Worm (Caenorhabditis elegans): ENCODE data around the gene C46F11.4.

Gene C46F11.4

DNA sequence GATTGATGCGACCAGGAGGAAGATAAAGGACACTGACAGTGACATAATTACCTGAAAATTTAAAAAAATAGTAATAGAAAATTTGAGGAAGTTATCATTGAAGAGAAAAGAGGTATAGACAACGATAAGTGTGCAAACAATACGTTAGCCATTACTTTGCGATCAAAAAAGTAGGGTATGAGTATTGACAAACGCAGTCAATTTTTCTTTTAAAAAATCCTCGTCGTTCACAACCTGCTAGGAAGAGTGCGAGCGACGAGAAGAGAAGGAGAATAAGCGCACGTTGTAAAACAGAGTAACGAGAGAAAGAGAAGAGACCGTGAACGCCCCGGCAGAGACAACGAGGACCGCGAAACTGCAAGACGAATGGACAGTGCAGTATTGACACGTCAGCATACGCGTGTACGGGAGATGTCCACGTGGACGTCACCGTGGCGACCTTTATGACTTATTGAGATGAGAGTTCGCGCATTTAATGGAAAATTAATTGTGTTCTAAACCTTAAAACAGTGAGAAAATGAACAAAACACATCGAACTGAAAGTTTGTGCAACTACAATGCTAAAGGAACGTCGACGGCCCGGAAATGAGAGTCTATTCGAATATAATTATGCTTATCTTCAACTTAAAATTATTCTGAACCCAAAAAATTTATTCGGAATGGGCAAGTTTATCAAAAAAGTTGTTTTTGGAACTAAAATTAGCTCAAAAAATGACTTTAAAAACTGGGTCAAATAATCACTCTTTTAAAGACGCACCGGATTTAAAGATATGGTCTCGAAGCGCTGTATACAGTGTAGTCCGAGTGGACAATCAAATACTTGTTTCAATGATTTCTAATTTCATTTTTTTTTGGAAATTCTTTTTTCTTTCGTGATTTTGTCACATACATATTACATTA lies 37.6 kb upstream of the C46F11.4 start, which contains the start of the genes pdi-1 and C14B1.2 (continued):
- TF ChIP-seq arid-1 (GFP tag; conservative IDR thresholded peaks at IDR 0.05) = peak; percentile 51; the same call in 1 of the 2 replicates
- TF ChIP-seq zag-1 (tag; optimal IDR thresholded peaks at IDR 0.05) = no peak
- TF ChIP-seq F37D6.2 (tag; optimal IDR thresholded peaks at IDR 0.05) = no peak
- TF ChIP-seq lim-7 (GFP tag; IDR thresholded peaks at IDR 0.05) = 0 out of 2 replicates have a peak, but pooled peaks have one; percentile 55
- TF ChIP-seq ceh-20 (GFP tag; IDR thresholded peaks at IDR 0.05) = 0 out of 2 replicates have a peak, but pooled peaks have one; percentile 22
- TF ChIP-seq fos-1 (tag; optimal IDR thresholded peaks at IDR 0.05) = no peak
- no peak for TF ChIP-seq snpc-4 (tag; optimal IDR thresholded peaks at IDR 0.05)
- TF ChIP-seq Y105C5A.15 (GFP tag; IDR thresholded peaks at IDR 0.05) = no peak
- TF ChIP-seq nhr-111 (GFP tag; optimal IDR thresholded peaks at IDR 0.05) = no peak
- TF ChIP-seq dpl-1 (GFP tag; optimal IDR thresholded peaks at IDR 0.05) = peak; percentile 56
- peak; percentile 28 for TF ChIP-seq spr-1 (tag; optimal IDR thresholded peaks at IDR 0.05)
- no peak for TF ChIP-seq unc-62 (GFP tag; optimal IDR thresholded peaks at IDR 0.05 in 1 of 2)
- TF ChIP-seq unc-62 (tag; optimal IDR thresholded peaks at IDR 0.05) = no peak
- TF ChIP-seq daf-16 (GFP tag; optimal IDR thresholded peaks at IDR 0.05) = no peak
- TF ChIP-seq daf-16 (tag; optimal IDR thresholded peaks at IDR 0.05) = peak; percentile 2
- no peak for TF ChIP-seq madf-5 (GFP tag; IDR thresholded peaks at IDR 0.05)
- TF ChIP-seq nhr-237 (tag; optimal IDR thresholded peaks at IDR 0.05) = no peak
- TF ChIP-seq unc-39 (tag; optimal IDR thresholded peaks at IDR 0.05) = no peak
- TF ChIP-seq nhr-25 (tag; optimal IDR thresholded peaks at IDR 0.05; ENCODE audit: borderline replicate concordance, insufficient read depth) = peak; percentile 83
- no peak for TF ChIP-seq ZK337.2 (GFP tag; IDR thresholded peaks at IDR 0.05)
- no peak for TF ChIP-seq mdt-29 (GFP tag; IDR thresholded peaks at IDR 0.05)
- peak; percentile 82 for TF ChIP-seq hlh-11 (tag; optimal IDR thresholded peaks at IDR 0.05)
- TF ChIP-seq pha-4 (GFP tag; IDR thresholded peaks at IDR 0.05) = peak; percentile 54; the same call in 1 of the 2 replicates
- no peak for TF ChIP-seq pha-4 (tag; optimal IDR thresholded peaks at IDR 0.05)
- TF ChIP-seq hif-1 (tag; optimal IDR thresholded peaks at IDR 0.05) = peak in 1 of 2 experiments; percentile 41
- TF ChIP-seq jun-1 (tag; optimal IDR thresholded peaks at IDR 0.05) = no peak
- peak; percentile 64; the same call in 1 of the 2 replicates for TF ChIP-seq nhr-41 (GFP tag; IDR thresholded peaks at IDR 0.05)
- TF ChIP-seq mdl-1 (tag; optimal IDR thresholded peaks at IDR 0.05) = peak; percentile 75 to 89
- TF ChIP-seq nhr-102 (tag; optimal IDR thresholded peaks at IDR 0.05) = peak; percentile 10
- TF ChIP-seq attf-4 (tag; optimal IDR thresholded peaks at IDR 0.05) = no peak
- TF ChIP-seq vab-7 (GFP tag; IDR thresholded peaks at IDR 0.05) = no peak
- TF ChIP-seq nhr-48 (tag; optimal IDR thresholded peaks at IDR 0.05) = peak; percentile 54
- TF ChIP-seq mep-1 (tag; optimal IDR thresholded peaks at IDR 0.05) = peak; percentile 64
- TF ChIP-seq lin-13 (GFP tag; optimal IDR thresholded peaks at IDR 0.05) = peak; percentile 59
- TF ChIP-seq ceh-82 (tag; optimal IDR thresholded peaks at IDR 0.05) = no peak
- TF ChIP-seq skn-1 (tag; optimal IDR thresholded peaks at IDR 0.05) = no peak

DNA sequence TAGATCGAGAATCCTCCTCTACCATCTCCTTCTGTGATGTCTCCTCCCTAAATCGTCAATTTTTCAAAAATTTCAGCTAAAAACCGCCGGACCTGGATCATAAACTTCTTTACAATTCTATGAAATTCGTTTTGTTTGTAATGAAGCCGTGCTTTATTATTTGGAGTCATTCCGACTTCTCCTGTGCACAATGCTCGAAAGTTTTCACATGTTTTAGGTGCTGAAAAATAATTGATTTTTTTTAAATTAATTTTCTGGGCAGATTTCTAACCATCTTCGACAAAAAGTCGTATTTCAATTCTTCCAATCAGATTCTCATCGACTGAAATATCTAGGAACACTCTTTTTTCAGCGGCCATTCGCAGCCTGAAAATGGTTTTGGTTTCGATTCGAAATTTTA lies 35.2 kb upstream of the C46F11.4 start, which contains the start of gene cyn-9:
cyn-9 (minus strand) TSS at position 366 of the 400 bp plus-strand sequence.
- TF ChIP-seq tra-1 (GFP tag; IDR thresholded peaks at IDR 0.05) (no peak), nhr-25 (tag; optimal IDR thresholded peaks at IDR 0.05; ENCODE audit: borderline replicate concordance, insufficient read depth) (no peak), mep-1 (tag; optimal IDR thresholded peaks at IDR 0.05) (no peak), Y48G9A.11 (GFP tag; IDR thresholded peaks at IDR 0.05) (no peak), Y75B8A.6 (GFP tag; IDR thresholded peaks at IDR 0.05) (0 out of 2 replicates have a peak, but pooled peaks have one; percentile 22), ceh-20 (GFP tag; IDR thresholded peaks at IDR 0.05) (no peak), fkh-10 (GFP tag; optimal IDR thresholded peaks at IDR 0.05) (no peak), Y5F2A.4 (GFP tag; optimal IDR thresholded peaks at IDR 0.05) (no peak), hif-1 (tag; optimal IDR thresholded peaks at IDR 0.05) (no peak), duxl-1 (tag; optimal IDR thresholded peaks at IDR 0.05; ENCODE audit: poor library complexity) (peak; percentile 70), daf-12 (tag; optimal IDR thresholded peaks at IDR 0.05) (no peak), lin-1 (GFP tag; IDR thresholded peaks at IDR 0.05) (no peak), unc-62 (GFP tag; optimal IDR thresholded peaks at IDR 0.05 in 1 of 2) (no peak), unc-62 (tag; optimal IDR thresholded peaks at IDR 0.05) (no peak), cey-2 (tag; optimal IDR thresholded peaks at IDR 0.05; ENCODE audit: borderline replicate concordance, insufficient read depth) (no peak), spr-3 (GFP tag; optimal IDR thresholded peaks at IDR 0.05) (no peak), egl-27 (tag; optimal IDR thresholded peaks at IDR 0.05) (no peak), nhr-11 (tag; optimal IDR thresholded peaks at IDR 0.05) (no peak), madf-9 (GFP tag; conservative IDR thresholded peaks at IDR 0.05) (no peak)
